Worm (Caenorhabditis elegans) whole organism, L1 larva: ENCODE results near the gene F35C11.6.

Experiments
- aha-1 ChIP-seq: fragments of 150-350 bp; optimal IDR thresholded peaks from 2 replicates; lab custom pipeline; 2014; ENCODE audit warnings: missing biosample characterization, missing genetic modification characterization
- alr-1 ChIP-seq: fragments of 200-800 bp; sonication (Bioruptor generic); optimal IDR thresholded peaks from 2 replicates; lab custom pipeline; 2018; ENCODE audit warnings: borderline replicate concordance, mild to moderate bottlenecking, missing genetic modification characterization, missing compliant biosample characterization
- ama-1 ChIP-seq: fragments of 150-350 bp; optimal IDR thresholded peaks from 2 replicates; lab custom pipeline; 2014
- blmp-1 ChIP-seq: fragments of 150-350 bp; optimal IDR thresholded peaks from 2 replicates; lab custom pipeline; 2014; ENCODE audit warnings: missing biosample characterization, missing genetic modification characterization
- ceh-82 ChIP-seq, 3 experiments: fragments of 150-350 bp in 1 of 3; sonication (generic microtip) in 2 of 3; optimal IDR thresholded peaks; 2 replicates each; lab custom pipeline; 2014 to 2017; ENCODE audit warnings: missing biosample characterization in 3 of 3, missing genetic modification characterization in 3 of 3
- efl-1 ChIP-seq, 4 experiments: fragments of 150-350 bp; optimal IDR thresholded peaks in 3 of 4; peaks in 1 of 4; 1 replicate in 1 of 4; 2 replicates in 3 of 4; lab custom pipeline; 2014; ENCODE audit warnings: missing biosample characterization in 2 of 4, missing genetic modification characterization in 2 of 4, missing genetic modification reagents in 2 of 4
- egl-27 ChIP-seq, 2 experiments: fragments of 150-350 bp in 1 of 2; sonication (generic microtip); optimal IDR thresholded peaks; 3 replicates each; lab custom pipeline; 2017 to 2018; ENCODE audit warnings: missing biosample characterization in 2 of 2, missing genetic modification characterization in 2 of 2, missing genetic modification reagents in 2 of 2
- elt-3 ChIP-seq, 6 experiments: fragments of 150-350 bp in 1 of 6; sonication (generic microtip); optimal IDR thresholded peaks; 2 replicates each; lab custom pipeline; 2017 to 2018; ENCODE audit warnings: missing biosample characterization in 6 of 6, missing genetic modification characterization in 6 of 6, inconsistent platforms in 1 of 6
- ets-5 ChIP-seq: fragments of 200-800 bp; sonication (Bioruptor generic); IDR thresholded peaks from 2 replicates; pipeline ENCODE4 v1.3.6; 2022; ENCODE audit warnings: missing genetic modification characterization, missing compliant biosample characterization
- fkh-4 ChIP-seq: sonication (generic microtip); optimal IDR thresholded peaks from 2 replicates; lab custom pipeline; 2016; ENCODE audit warnings: missing compliant biosample characterization, missing genetic modification characterization, borderline replicate concordance
- fkh-8 ChIP-seq: sonication (generic microtip); optimal IDR thresholded peaks from 2 replicates; lab custom pipeline; 2016; ENCODE audit warnings: mild to moderate bottlenecking, missing genetic modification characterization, missing compliant biosample characterization
- grh-1 ChIP-seq: fragments of 200-800 bp; sonication (Bioruptor generic); IDR thresholded peaks from 2 replicates; pipeline ENCODE4 v1.3.6; 2022; ENCODE audit warnings: missing genetic modification reagents, missing genetic modification characterization, missing compliant biosample characterization
- hpl-2 ChIP-seq: fragments of 150-350 bp; optimal IDR thresholded peaks from 2 replicates; lab custom pipeline; 2014; ENCODE audit warnings: missing biosample characterization, missing genetic modification reagents, missing genetic modification characterization
- lin-14 ChIP-seq: fragments of 200-800 bp; sonication (Bioruptor generic); optimal IDR thresholded peaks from 2 replicates; lab custom pipeline; 2018; ENCODE audit warnings: mild to moderate bottlenecking, missing genetic modification characterization, moderate library complexity, missing compliant biosample characterization
- lin-15B ChIP-seq: fragments of 150-350 bp; sonication (generic microtip); optimal IDR thresholded peaks from 3 replicates; lab custom pipeline; 2014; ENCODE audit warnings: missing biosample characterization, missing genetic modification characterization
- lin-35 ChIP-seq, 2 experiments: fragments of 150-350 bp; optimal IDR thresholded peaks; 2 replicates each; lab custom pipeline; 2014; ENCODE audit warnings: missing biosample characterization in 2 of 2, missing genetic modification characterization in 2 of 2, missing genetic modification reagents in 2 of 2
- lin-39 ChIP-seq: fragments of 150-350 bp; optimal IDR thresholded peaks from 2 replicates; lab custom pipeline; 2014; ENCODE audit warnings: missing biosample characterization, missing genetic modification reagents, missing genetic modification characterization
- lir-3 ChIP-seq: sonication (generic microtip); optimal IDR thresholded peaks from 2 replicates; lab custom pipeline; 2016; ENCODE audit warnings: mild to moderate bottlenecking, missing genetic modification characterization, moderate library complexity, missing compliant biosample characterization; ENCODE audit not compliant: poor library complexity
- lsy-2 ChIP-seq, 2 experiments: fragments of 150-350 bp; optimal IDR thresholded peaks; 2 replicates each; lab custom pipeline; 2014; ENCODE audit warnings: missing biosample characterization in 2 of 2, missing genetic modification characterization in 2 of 2
- mab-9 ChIP-seq: fragments of 200-800 bp; sonication (Bioruptor generic); IDR thresholded peaks from 2 replicates; pipeline ENCODE4 v1.3.6; 2022; ENCODE audit warnings: missing genetic modification reagents, missing genetic modification characterization, missing compliant biosample characterization
- mdl-1 ChIP-seq, 2 experiments: fragments of 150-350 bp; optimal IDR thresholded peaks; 2 replicates each; lab custom pipeline; 2014 to 2017; ENCODE audit warnings: missing biosample characterization in 2 of 2, missing genetic modification characterization in 2 of 2, inconsistent platforms in 1 of 2
- mep-1 ChIP-seq: fragments of 150-350 bp; optimal IDR thresholded peaks from 2 replicates; lab custom pipeline; 2014; ENCODE audit warnings: missing biosample characterization, missing genetic modification characterization
- nhr-20 ChIP-seq: sonication (generic microtip); optimal IDR thresholded peaks from 2 replicates; lab custom pipeline; 2016; ENCODE audit warnings: mild to moderate bottlenecking, missing genetic modification characterization, missing compliant biosample characterization
- nhr-71 ChIP-seq: sonication (generic microtip); optimal IDR thresholded peaks from 2 replicates; lab custom pipeline; 2016; ENCODE audit warnings: mild to moderate bottlenecking, missing genetic modification characterization, moderate library complexity, missing compliant biosample characterization
- nhr-77 ChIP-seq: fragments of 150-350 bp; optimal IDR thresholded peaks from 2 replicates; lab custom pipeline; 2014; ENCODE audit warnings: missing biosample characterization, missing genetic modification characterization
- nhr-84 ChIP-seq: sonication (generic microtip); optimal IDR thresholded peaks from 2 replicates; lab custom pipeline; 2017; ENCODE audit warnings: missing biosample characterization, missing genetic modification characterization
- nhr-85 ChIP-seq: sonication (generic microtip); peaks from one replicate; lab custom pipeline; 2016; ENCODE audit warnings: missing genetic modification characterization, inconsistent platforms, missing compliant biosample characterization
- pax-3 ChIP-seq: fragments of 200-800 bp; sonication (Bioruptor generic); optimal IDR thresholded peaks from 2 replicates; lab custom pipeline; 2018; ENCODE audit warnings: mild to moderate bottlenecking, missing genetic modification characterization, moderate library complexity, missing compliant biosample characterization
- pqm-1 ChIP-seq: sonication (generic microtip); optimal IDR thresholded peaks from 3 replicates; lab custom pipeline; 2017; ENCODE audit warnings: missing biosample characterization, missing genetic modification characterization
- rnt-1 ChIP-seq: sonication (generic microtip); optimal IDR thresholded peaks from 2 replicates; lab custom pipeline; 2016; ENCODE audit warnings: mild to moderate bottlenecking, missing genetic modification characterization, moderate library complexity, missing compliant biosample characterization
- snpc-4 ChIP-seq: fragments of 150-350 bp; optimal IDR thresholded peaks from 2 replicates; lab custom pipeline; 2014; ENCODE audit warnings: missing biosample characterization, missing genetic modification characterization
- snu-23 ChIP-seq: sonication (generic microtip); optimal IDR thresholded peaks from 2 replicates; lab custom pipeline; 2016; ENCODE audit warnings: missing genetic modification characterization, missing compliant biosample characterization
- sox-4 ChIP-seq: sonication (generic microtip); optimal IDR thresholded peaks from 2 replicates; lab custom pipeline; 2016; ENCODE audit warnings: missing genetic modification characterization, missing compliant biosample characterization
- sptf-1 ChIP-seq: fragments of 150-350 bp; optimal IDR thresholded peaks from 2 replicates; lab custom pipeline; 2014; ENCODE audit warnings: missing biosample characterization, missing genetic modification characterization
- swsn-7 ChIP-seq: sonication (generic microtip); optimal IDR thresholded peaks from 2 replicates; lab custom pipeline; 2016; ENCODE audit warnings: missing genetic modification characterization, missing compliant biosample characterization
- tbx-2 ChIP-seq: sonication (generic microtip); optimal IDR thresholded peaks from 2 replicates; lab custom pipeline; 2016; ENCODE audit warnings: missing genetic modification characterization, missing compliant biosample characterization
- unc-30 ChIP-seq: sonication (generic microtip); optimal IDR thresholded peaks from 2 replicates; lab custom pipeline; 2017; ENCODE audit warnings: missing biosample characterization, missing genetic modification characterization
- unc-86 ChIP-seq: sonication (generic microtip); optimal IDR thresholded peaks from 2 replicates; lab custom pipeline; 2016; ENCODE audit warnings: missing genetic modification characterization, missing compliant biosample characterization
- zag-1 ChIP-seq: fragments of 150-350 bp; optimal IDR thresholded peaks from 2 replicates; lab custom pipeline; 2014; ENCODE audit warnings: missing biosample characterization, missing genetic modification characterization
- zip-4 ChIP-seq: fragments of 200-800 bp; sonication (Bioruptor generic); optimal IDR thresholded peaks from 2 replicates; lab custom pipeline; 2018; ENCODE audit warnings: mild to moderate bottlenecking, missing genetic modification characterization, moderate library complexity, missing compliant biosample characterization
- ztf-11 ChIP-seq, 2 experiments: sonication (generic microtip); optimal IDR thresholded peaks; 2 replicates each; lab custom pipeline; 2016 to 2017; ENCODE audit warnings: missing genetic modification characterization in 2 of 2, missing biosample characterization in 1 of 2, missing compliant biosample characterization in 1 of 2
- ztf-4 ChIP-seq: fragments of 150-350 bp; optimal IDR thresholded peaks from 2 replicates; lab custom pipeline; 2014; ENCODE audit warnings: missing biosample characterization, missing genetic modification characterization

Gene F35C11.6

DNA sequence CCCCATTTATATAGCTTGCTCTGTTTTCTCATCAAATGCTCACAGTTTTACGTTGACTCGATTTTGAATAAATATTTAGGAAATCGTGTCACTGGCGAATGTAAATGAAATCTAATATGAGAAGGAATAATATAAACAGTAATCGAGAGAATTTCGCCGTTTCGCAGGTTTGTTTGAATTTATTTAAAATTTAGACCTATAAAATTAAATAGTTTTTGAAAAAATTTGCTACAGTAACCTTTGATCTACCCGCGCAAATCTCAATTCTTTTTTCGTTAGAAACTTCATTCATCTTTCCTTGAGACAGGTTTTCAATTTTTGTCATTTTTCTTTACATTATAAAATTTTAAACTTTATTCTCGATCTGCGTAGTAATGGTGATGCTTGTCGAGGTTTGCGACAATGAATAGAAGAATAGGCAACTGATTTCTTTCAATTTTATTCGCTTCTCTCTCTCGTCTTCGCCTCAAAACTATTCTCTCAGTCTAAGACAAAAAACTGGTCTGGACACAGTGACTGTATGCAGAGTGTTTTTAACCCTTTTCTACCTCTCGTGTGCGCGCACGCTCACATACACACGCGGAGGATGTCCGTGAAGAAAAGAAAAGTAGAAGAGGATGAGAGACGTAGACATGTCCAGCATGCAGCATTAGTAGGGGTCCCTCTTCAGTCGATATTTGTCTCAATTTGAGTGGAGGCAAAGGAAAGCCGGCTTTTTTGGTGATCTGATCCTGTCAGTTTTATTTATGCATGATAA, 36.5 kb downstream of the F35C11.6 start, which contains the start of gene dab-1:
Gene dab-1, plus strand, starts transcription at position 78 of the 757 bp plus-strand sequence.
- peak; percentile 37 for TF ChIP-seq nhr-20
- peak in 1 of 2 experiments; percentile 51 for TF ChIP-seq lsy-2 (tag; optimal IDR thresholded peaks at IDR 0.05; lab: Kevin White, UChicago)
- TF ChIP-seq nhr-71 (tag; lab: Kevin White, UChicago) = peak; percentile 34
- TF ChIP-seq ceh-82 (tag; optimal IDR thresholded peaks at IDR 0.05; lab: Kevin White, UChicago) = peak in 1 of 3 experiments; percentile 30
- no peak for TF ChIP-seq unc-86 (tag; lab: Kevin White, UChicago)
- TF ChIP-seq elt-3 (tag; optimal IDR thresholded peaks at IDR 0.05; lab: Kevin White, UChicago) = peak in 4 of 6 experiments; percentile 3 to 55 (median 18)
- peak; percentile 55 for TF ChIP-seq mep-1 (tag; lab: Kevin White, UChicago)
- TF ChIP-seq aha-1 (tag; lab: Kevin White, UChicago) = no peak
- peak; percentile 0 for TF ChIP-seq tbx-2
- TF ChIP-seq grh-1 (GFP tag; lab: Robert Waterston, UW) = no peak
- peak; percentile 91 for TF ChIP-seq blmp-1 (tag; lab: Kevin White, UChicago)
- TF ChIP-seq efl-1 (optimal IDR thresholded peaks at IDR 0.05; lab: Kevin White, UChicago) = peak; percentile 4 to 11
- peak in 1 of 2 experiments; percentile 69 for TF ChIP-seq efl-1 (GFP tag; optimal IDR thresholded peaks at IDR 0.05 in 1 of 2; lab: Kevin White, UChicago)
- TF ChIP-seq mab-9 (GFP tag; lab: Robert Waterston, UW) = no peak
- TF ChIP-seq nhr-85 = peak; percentile 83
- TF ChIP-seq lin-35 (GFP tag; optimal IDR thresholded peaks at IDR 0.05; lab: Kevin White, UChicago) = peak in 1 of 2 experiments; percentile 58
- peak; percentile 12 for TF ChIP-seq rnt-1 (tag; lab: Kevin White, UChicago)
- peak; percentile 46 for TF ChIP-seq snu-23 (GFP tag; lab: Kevin White, UChicago)
- no peak for TF ChIP-seq sptf-1 (tag; lab: Kevin White, UChicago)
- TF ChIP-seq mdl-1 (tag; optimal IDR thresholded peaks at IDR 0.05; lab: Kevin White, UChicago) = peak in 1 of 2 experiments; percentile 73
- TF ChIP-seq lin-14 (GFP tag; lab: Kevin White, UChicago) = peak; percentile 73

DNA sequence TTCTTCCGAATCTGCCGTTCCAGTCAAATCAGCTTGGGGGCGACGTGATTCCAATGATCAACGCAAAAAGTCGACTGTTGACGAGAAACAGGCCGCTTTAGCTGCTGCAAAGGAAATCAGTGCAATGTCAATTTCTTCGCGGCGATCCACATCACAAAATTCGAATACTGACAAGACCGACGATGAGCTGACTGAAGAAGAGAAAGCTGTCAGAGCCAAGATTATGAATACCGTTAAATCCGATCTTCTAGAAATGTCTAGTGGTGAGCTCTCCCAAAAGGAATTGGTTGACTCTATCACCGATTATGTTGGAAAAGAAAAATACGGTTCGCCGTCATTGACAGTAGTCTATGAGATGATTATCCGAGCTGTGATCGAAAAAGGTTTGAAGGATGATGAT, 38.7 kb downstream of the F35C11.6 start:
- TF ChIP-seq pax-3 (tag; lab: Kevin White, UChicago) = no peak
- no peak for TF ChIP-seq nhr-20
- no peak for TF ChIP-seq blmp-1 (tag; lab: Kevin White, UChicago)
- no peak for TF ChIP-seq lir-3 (tag; lab: Kevin White, UChicago)

DNA sequence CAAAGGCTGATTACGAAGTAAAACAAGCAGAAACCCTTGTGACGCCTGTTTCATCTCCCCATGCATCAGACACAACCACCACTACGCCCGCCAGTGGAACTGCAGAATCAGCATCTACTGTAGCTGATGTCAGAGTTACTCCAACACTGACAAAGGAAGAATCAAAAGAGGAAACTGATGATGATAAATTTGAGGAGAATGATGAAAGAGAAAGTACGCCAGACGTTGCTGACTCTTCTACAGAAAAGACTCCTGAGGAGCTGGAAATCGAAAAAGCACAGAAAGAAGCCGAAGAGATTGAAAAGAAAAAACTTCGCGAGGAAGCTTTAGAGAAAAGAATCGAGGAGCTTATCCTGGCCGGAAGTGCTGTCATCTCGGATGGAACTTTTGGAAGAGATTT, 40.7 kb downstream of the F35C11.6 start:
- TF ChIP-seq lin-15B (no peak), nhr-84 (no peak), zip-4 (GFP tag; lab: Kevin White, UChicago) (no peak), ama-1 (lab: Kevin White, UChicago) (no peak)
- TF ChIP-seq, all 84 proteins: peak for 0

DNA sequence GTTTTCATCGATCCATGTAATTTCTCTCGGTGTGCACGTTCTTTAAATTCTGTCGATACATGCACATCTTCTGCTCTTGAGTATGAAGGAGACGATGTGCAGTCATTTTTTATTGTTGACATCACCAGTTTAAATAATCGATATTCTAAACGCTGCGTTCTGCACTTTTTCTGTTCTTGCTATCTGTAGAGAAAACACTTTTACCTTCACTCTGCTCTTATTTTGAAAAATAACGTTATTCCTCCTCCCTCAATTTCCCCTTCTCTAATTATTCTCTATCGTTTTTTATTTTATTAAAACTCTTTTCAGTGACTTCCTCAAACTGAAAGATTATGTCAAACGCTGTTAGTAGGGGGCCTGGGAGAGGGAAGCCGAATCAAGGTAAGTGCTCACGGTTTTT, 42.0 kb downstream of the F35C11.6 start, which contains the start of gene ifg-1:
Gene ifg-1, plus strand, starts transcription at position 301 of the 400 bp plus-strand sequence.
- TF ChIP-seq ceh-82 (tag; optimal IDR thresholded peaks at IDR 0.05; lab: Kevin White, UChicago) (no peak), ztf-4 (tag; lab: Kevin White, UChicago) (no peak), alr-1 (tag; lab: Kevin White, UChicago) (no peak), unc-30 (tag; lab: Kevin White, UChicago) (no peak), nhr-77 (tag; lab: Kevin White, UChicago) (no peak), lin-39 (tag; lab: Kevin White, UChicago) (no peak), nhr-85 (no peak)

DNA sequence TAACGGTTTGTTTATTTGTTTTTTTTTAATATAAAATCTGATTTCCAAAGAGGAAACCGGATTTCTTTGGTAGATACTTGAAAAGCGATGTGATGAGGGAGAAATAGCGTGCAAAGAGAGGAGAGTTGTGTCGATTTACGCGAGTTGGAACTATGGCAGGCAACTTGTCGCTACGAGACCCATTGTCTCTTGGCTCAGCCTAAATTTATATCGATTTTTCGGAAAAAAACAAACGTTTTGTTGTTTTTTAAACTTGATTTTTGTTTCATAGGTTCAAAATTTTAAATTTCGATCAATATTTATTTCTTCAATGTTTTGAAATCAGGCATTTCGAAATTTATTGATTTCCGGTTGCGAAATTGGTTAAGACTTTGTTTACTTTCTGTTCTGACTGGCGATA, 42.5 kb downstream of the F35C11.6 start, which contains the start of gene M110.3:
Gene M110.3, minus strand, starts transcription at position 184 of the 400 bp plus-strand sequence.
- TF ChIP-seq ztf-11 (tag; optimal IDR thresholded peaks at IDR 0.05; lab: Kevin White, UChicago) = no peak
- no peak for TF ChIP-seq sox-4 (tag; lab: Kevin White, UChicago)
- no peak for TF ChIP-seq unc-30 (tag; lab: Kevin White, UChicago)
- TF ChIP-seq lsy-2 (tag; optimal IDR thresholded peaks at IDR 0.05; lab: Kevin White, UChicago) = peak; percentile 66 to 77
- peak; percentile 61 for TF ChIP-seq nhr-71 (tag; lab: Kevin White, UChicago)
- peak; percentile 47 to 63 for TF ChIP-seq lin-35 (GFP tag; optimal IDR thresholded peaks at IDR 0.05; lab: Kevin White, UChicago)
- no peak for TF ChIP-seq hpl-2 (GFP tag; lab: Kevin White, UChicago)
- TF ChIP-seq egl-27 (tag; optimal IDR thresholded peaks at IDR 0.05; lab: Kevin White, UChicago) = no peak
- peak; percentile 25 for TF ChIP-seq nhr-77 (tag; lab: Kevin White, UChicago)
- no peak for TF ChIP-seq snpc-4 (tag; lab: Kevin White, UChicago)
- TF ChIP-seq pqm-1 (tag; lab: Kevin White, UChicago) = no peak
- peak in 2 of 6 experiments; percentile 2 to 17 for TF ChIP-seq elt-3 (tag; optimal IDR thresholded peaks at IDR 0.05; lab: Kevin White, UChicago)
- peak; percentile 32 for TF ChIP-seq swsn-7 (tag; lab: Kevin White, UChicago)
- TF ChIP-seq ets-5 (GFP tag; lab: Robert Waterston, UW) = no peak
- TF ChIP-seq fkh-4 (tag; lab: Kevin White, UChicago) = no peak
- TF ChIP-seq mep-1 (tag; lab: Kevin White, UChicago) = peak; percentile 48
- TF ChIP-seq zag-1 = no peak
- peak; percentile 19 for TF ChIP-seq fkh-8 (tag; lab: Kevin White, UChicago)
- peak; percentile 2 for TF ChIP-seq lin-15B
